Worm (Caenorhabditis elegans): Measurements from ENCODE around the gene C44B11.4.

C44B11.4 gene

ce11 chrIII:3143657-3144056, at the start of gene C44B11.4:
Gene C44B11.4 (minus strand): TSS chrIII:3143757.
- TF ChIP-seq nhr-232 (tag; optimal IDR thresholded peaks at IDR 0.05) (no peak), pha-2 (tag; optimal IDR thresholded peaks at IDR 0.05) (no peak), lin-11 (tag; optimal IDR thresholded peaks at IDR 0.05) (no peak), che-1 (tag; optimal IDR thresholded peaks at IDR 0.05) (no peak), pag-3 (tag; optimal IDR thresholded peaks at IDR 0.05; ENCODE audit: borderline replicate concordance) (no peak), hlh-15 (tag; optimal IDR thresholded peaks at IDR 0.05) (no peak)

- TF ChIP-seq ceh-22 (tag; optimal IDR thresholded peaks at IDR 0.05): no peak
- no peak for TF ChIP-seq zip-5 (tag; optimal IDR thresholded peaks at IDR 0.05)
- no peak for TF ChIP-seq K02D7.2 (tag; optimal IDR thresholded peaks at IDR 0.05)
- TF ChIP-seq unc-55 (GFP tag; optimal IDR thresholded peaks at IDR 0.05): no peak
- TF ChIP-seq C08G9.2 (tag; optimal IDR thresholded peaks at IDR 0.05): no peak
- no peak for TF ChIP-seq syd-9 (tag; optimal IDR thresholded peaks at IDR 0.05)
- no peak for TF ChIP-seq C38D4.7 (GFP tag; optimal IDR thresholded peaks at IDR 0.05)
- no peak for TF ChIP-seq dve-1 (tag; optimal IDR thresholded peaks at IDR 0.05)
- TF ChIP-seq ceh-14 (tag; optimal IDR thresholded peaks at IDR 0.05): no peak
These were observed 48.2 kb upstream of the C44B11.4 start for ce11 chrIII:3191729-3192128.

DNA sequence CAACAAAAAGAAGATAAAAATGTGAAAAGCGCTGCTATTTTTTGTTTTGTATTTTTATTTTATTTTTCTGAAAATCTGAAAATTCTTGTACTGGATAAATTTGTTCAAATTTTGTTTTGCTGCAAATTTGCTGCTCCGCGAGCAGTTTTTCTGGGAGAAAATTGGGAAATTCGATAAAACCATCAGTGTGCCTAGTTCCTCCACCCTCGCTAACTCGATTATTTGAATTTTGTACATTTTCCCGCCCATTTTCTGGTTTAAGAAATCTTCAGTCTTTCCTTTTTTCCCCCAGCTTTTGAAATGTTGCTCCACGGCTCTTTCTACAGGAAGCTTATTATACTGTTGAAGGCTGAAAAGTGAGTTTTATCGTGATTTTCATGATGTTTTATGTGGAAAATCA, 47.6 kb upstream of the C44B11.4 start, which contains the start of gene R148.8:
R148.8 (plus strand) TSS at position 301 of the 400 bp plus-strand sequence.
- TF ChIP-seq ceh-34 (tag; optimal IDR thresholded peaks at IDR 0.05): no peak
- TF ChIP-seq fax-1 (tag; optimal IDR thresholded peaks at IDR 0.05): no peak
- no peak for TF ChIP-seq K09A11.1 (tag; optimal IDR thresholded peaks at IDR 0.05; ENCODE audit: insufficient read depth)
- TF ChIP-seq gmeb-2 (tag; optimal IDR thresholded peaks at IDR 0.05): no peak
- TF ChIP-seq tbx-2 (tag; optimal IDR thresholded peaks at IDR 0.05): no peak
- TF ChIP-seq mec-3 (tag; optimal IDR thresholded peaks at IDR 0.05; ENCODE audit: borderline replicate concordance): no peak
- no peak for TF ChIP-seq lin-11 (tag; optimal IDR thresholded peaks at IDR 0.05)
- TF ChIP-seq ceh-9 (tag; optimal IDR thresholded peaks at IDR 0.05): no peak
- no peak for TF ChIP-seq lim-6 (tag; optimal IDR thresholded peaks at IDR 0.05)
- no peak for TF ChIP-seq ceh-48 (tag; optimal IDR thresholded peaks at IDR 0.05)

ce11 chrIII:3190660-3191059, 47.1 kb upstream of the C44B11.4 start:
- TF ChIP-seq ceh-31 (tag; optimal IDR thresholded peaks at IDR 0.05) (no peak), ceh-18 (tag; optimal IDR thresholded peaks at IDR 0.05) (no peak), npax-4 (tag; optimal IDR thresholded peaks at IDR 0.05) (no peak), pat-9 (tag; optimal IDR thresholded peaks at IDR 0.05) (no peak), nhr-232 (tag; optimal IDR thresholded peaks at IDR 0.05) (no peak), sox-4 (tag; optimal IDR thresholded peaks at IDR 0.05) (no peak)

DNA sequence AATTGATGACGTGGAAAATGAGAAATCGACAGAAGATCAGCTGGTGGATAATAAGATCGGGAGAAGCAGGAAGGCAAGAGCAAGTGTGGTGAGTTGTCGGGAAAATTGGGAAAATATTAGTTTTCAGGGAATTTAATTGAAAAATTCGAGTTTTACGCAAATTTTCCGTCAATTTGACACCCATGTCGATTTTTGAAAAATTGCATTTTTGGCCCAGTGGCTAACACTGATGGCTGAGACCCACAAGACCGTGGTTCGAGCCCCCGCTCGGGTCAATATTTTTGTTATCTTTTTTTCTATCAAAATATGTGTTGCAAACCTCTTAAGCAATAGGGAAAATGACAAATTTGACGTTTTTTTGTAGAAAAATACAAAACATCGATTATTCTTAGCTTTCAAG, 45.0 kb upstream of the C44B11.4 start:
- TF ChIP-seq sox-2 (GFP tag; IDR thresholded peaks at IDR 0.05): no peak
- TF ChIP-seq pag-3 (tag; optimal IDR thresholded peaks at IDR 0.05; ENCODE audit: borderline replicate concordance): no peak
- no peak for TF ChIP-seq madf-2 (tag; optimal IDR thresholded peaks at IDR 0.05)
- no peak for TF ChIP-seq hlh-6 (tag; optimal IDR thresholded peaks at IDR 0.05)
- TF ChIP-seq ceh-6 (GFP tag; optimal IDR thresholded peaks at IDR 0.05): no peak
- no peak for TF ChIP-seq gmeb-2 (tag; optimal IDR thresholded peaks at IDR 0.05)
- no peak for TF ChIP-seq ceh-31 (tag; optimal IDR thresholded peaks at IDR 0.05)
- no peak for TF ChIP-seq hlh-15 (tag; optimal IDR thresholded peaks at IDR 0.05)
- TF ChIP-seq fax-1 (tag; optimal IDR thresholded peaks at IDR 0.05): no peak
- no peak for TF ChIP-seq tbx-7 (tag; optimal IDR thresholded peaks at IDR 0.05)
- no peak for TF ChIP-seq C38D4.7 (GFP tag; optimal IDR thresholded peaks at IDR 0.05)
- TF ChIP-seq pax-1 (tag; optimal IDR thresholded peaks at IDR 0.05): no peak
- no peak for TF ChIP-seq ref-2 (tag; optimal IDR thresholded peaks at IDR 0.05)
- no peak for TF ChIP-seq ttx-3 (tag; optimal IDR thresholded peaks at IDR 0.05)
- no peak for TF ChIP-seq sdc-2 (tag; optimal IDR thresholded peaks at IDR 0.05)
- no peak for TF ChIP-seq ztf-16 (tag; optimal IDR thresholded peaks at IDR 0.05)
- no peak for TF ChIP-seq ceh-22 (tag; optimal IDR thresholded peaks at IDR 0.05)
- TF ChIP-seq rnt-1 (tag; optimal IDR thresholded peaks at IDR 0.05): no peak
- TF ChIP-seq pqm-1 (tag; optimal IDR thresholded peaks at IDR 0.05): no peak
- TF ChIP-seq ama-1 (optimal IDR thresholded peaks at IDR 0.05): no peak

All from whole organism, late embryonic.